Worm (Caenorhabditis elegans): Measurements from ENCODE around the gene srz-61.

ce11 chrIV:16320410-16320809 is 556 bp upstream of the srz-61 start, which contains the start of gene K03D3.5:
- TF ChIP-seq hmg-4 (GFP tag; optimal IDR thresholded peaks at IDR 0.05) (no peak), B0310.2 (tag; optimal IDR thresholded peaks at IDR 0.05) (no peak), ceh-36 (tag; optimal IDR thresholded peaks at IDR 0.05) (no peak), ama-1 (optimal IDR thresholded peaks at IDR 0.05) (no peak), sea-1 (GFP tag; conservative IDR thresholded peaks at IDR 0.05) (no peak)

All from whole organism, early embryonic.